Worm (Caenorhabditis elegans) whole organism, young adult: Measurements from ENCODE around the gene Y39B6A.9.
A peak's percentile ranks its signal among the peaks of the same experiment; 100 is the strongest.

Source experiments
- B0019.2 ChIP-seq: fragments of 200-800 bp; sonication (Bioruptor generic); conservative IDR thresholded peaks from 2 replicates; pipeline ENCODE4 v1.3.6; 2022; ENCODE audit warnings: missing genetic modification reagents, missing genetic modification characterization, missing compliant biosample characterization
- B0035.1 ChIP-seq: sonication (generic microtip); optimal IDR thresholded peaks from 2 replicates; lab custom pipeline; 2016; ENCODE audit warnings: missing genetic modification characterization, mild to moderate bottlenecking, missing compliant biosample characterization, missing genotype, missing genetic modification reagents
- B0261.1 ChIP-seq: sonication (generic microtip); optimal IDR thresholded peaks from 2 replicates; lab custom pipeline; 2016; ENCODE audit warnings: mild to moderate bottlenecking, missing genetic modification characterization, moderate library complexity, missing compliant biosample characterization
- C06A6.2 ChIP-seq: fragments of 200-800 bp; sonication (Bioruptor generic); conservative IDR thresholded peaks from 2 replicates; pipeline ENCODE4 v1.3.6; 2022; ENCODE audit warnings: missing genetic modification characterization, missing compliant biosample characterization
- F22D6.2 ChIP-seq: sonication (generic microtip); optimal IDR thresholded peaks from 2 replicates; lab custom pipeline; 2016; ENCODE audit warnings: mild to moderate bottlenecking, missing genetic modification characterization, missing compliant biosample characterization
- F39B2.1 ChIP-seq: fragments of 200-800 bp; sonication (Bioruptor generic); IDR thresholded peaks from 2 replicates; pipeline ENCODE4 v1.3.6; 2022; ENCODE audit warnings: missing genetic modification reagents, missing genetic modification characterization, missing compliant biosample characterization
- F49E8.2 ChIP-seq: sonication (generic microtip); optimal IDR thresholded peaks from 3 replicates; lab custom pipeline; 2017; ENCODE audit warnings: missing genetic modification characterization, mild to moderate bottlenecking, missing compliant biosample characterization, antibody characterized with exemption, moderate library complexity; ENCODE audit not compliant: insufficient read depth
- F55B11.4 ChIP-seq: sonication (generic microtip); optimal IDR thresholded peaks from 2 replicates; lab custom pipeline; 2016; ENCODE audit warnings: missing compliant biosample characterization, missing genetic modification characterization, borderline replicate concordance; ENCODE audit not compliant: insufficient read depth
- K12H6.12 ChIP-seq: fragments of 200-800 bp; sonication (Bioruptor generic); optimal IDR thresholded peaks from 2 replicates; lab custom pipeline; 2018; ENCODE audit warnings: mild to moderate bottlenecking, missing genetic modification characterization, missing compliant biosample characterization
- T07F8.4 ChIP-seq: sonication (generic microtip); optimal IDR thresholded peaks from 2 replicates; lab custom pipeline; 2016; ENCODE audit warnings: mild to moderate bottlenecking, missing genetic modification characterization, moderate library complexity, missing compliant biosample characterization
- Y53F4B.3 ChIP-seq: fragments of 200-800 bp; sonication (Bioruptor generic); IDR thresholded peaks from 2 replicates; pipeline ENCODE4 v1.3.6; 2022; ENCODE audit warnings: missing genetic modification reagents, missing genetic modification characterization, missing compliant biosample characterization
- Y56A3A.18 ChIP-seq: fragments of 200-800 bp; sonication (Bioruptor generic); IDR thresholded peaks from 2 replicates; pipeline ENCODE4 v1.3.6; 2022; ENCODE audit warnings: missing genetic modification reagents, missing genetic modification characterization, missing compliant biosample characterization
- Y95B8A.8 ChIP-seq: fragments of 200-800 bp; sonication (Bioruptor generic); IDR thresholded peaks from 2 replicates; pipeline ENCODE4 v1.3.6; 2022; ENCODE audit warnings: missing genetic modification reagents, missing genetic modification characterization, missing compliant biosample characterization
- atf-7 ChIP-seq: sonication (generic microtip); optimal IDR thresholded peaks from 2 replicates; lab custom pipeline; 2017; ENCODE audit warnings: mild to moderate bottlenecking, missing genetic modification characterization, missing compliant biosample characterization
- attf-3 ChIP-seq: fragments of 200-800 bp; sonication (Bioruptor generic); conservative IDR thresholded peaks from 2 replicates; pipeline ENCODE4 v1.3.6; 2022; ENCODE audit warnings: missing genetic modification reagents, missing genetic modification characterization, missing compliant biosample characterization
- cebp-1 ChIP-seq, 2 experiments: fragments of 200-800 bp in 1 of 2; sonication (Bioruptor generic) in 1 of 2; sonication (generic microtip) in 1 of 2; IDR thresholded peaks in 1 of 2; optimal IDR thresholded peaks in 1 of 2; 2 replicates each; pipeline versions ENCODE4 v1.3.6 to Lab custom; 2017 to 2022; ENCODE audit warnings: missing compliant biosample characterization in 2 of 2, missing genetic modification characterization in 2 of 2, mild to moderate bottlenecking in 1 of 2, missing genetic modification reagents in 1 of 2, moderate library complexity in 1 of 2
- ceh-40 ChIP-seq: fragments of 200-800 bp; sonication (Bioruptor generic); IDR thresholded peaks from 2 replicates; pipeline ENCODE4 v1.3.6; 2022; ENCODE audit warnings: missing genetic modification characterization, missing compliant biosample characterization
- ceh-58 ChIP-seq: fragments of 200-800 bp; sonication (Bioruptor generic); IDR thresholded peaks from 2 replicates; pipeline ENCODE4 v1.3.6; 2022; ENCODE audit warnings: missing genetic modification characterization, missing compliant biosample characterization
- ceh-79 ChIP-seq: sonication (generic microtip); optimal IDR thresholded peaks from 2 replicates; lab custom pipeline; 2017; ENCODE audit warnings: mild to moderate bottlenecking, missing genetic modification characterization, missing compliant biosample characterization
- ceh-91 ChIP-seq: fragments of 200-800 bp; sonication (Bioruptor generic); IDR thresholded peaks from 2 replicates; pipeline ENCODE4 v1.3.6; 2022; ENCODE audit warnings: missing genetic modification reagents, missing genetic modification characterization, missing compliant biosample characterization
- chd-7 ChIP-seq: sonication (generic microtip); optimal IDR thresholded peaks from 2 replicates; lab custom pipeline; 2016; ENCODE audit warnings: mild to moderate bottlenecking, missing genetic modification characterization, moderate library complexity, missing compliant biosample characterization
- dox-1 ChIP-seq: fragments of 200-800 bp; sonication (Bioruptor generic); IDR thresholded peaks from 2 replicates; pipeline ENCODE4 v1.3.6; 2022; ENCODE audit warnings: missing genetic modification reagents, missing genetic modification characterization, missing compliant biosample characterization
- dpff-1 ChIP-seq: sonication (generic microtip); optimal IDR thresholded peaks from 2 replicates; lab custom pipeline; 2017; ENCODE audit warnings: mild to moderate bottlenecking, missing genetic modification characterization, missing compliant biosample characterization
- hlh-12 ChIP-seq: sonication (generic microtip); optimal IDR thresholded peaks from 2 replicates; lab custom pipeline; 2016; ENCODE audit warnings: missing genetic modification characterization, missing compliant biosample characterization
- hmg-1.2 ChIP-seq: fragments of 200-800 bp; sonication (Bioruptor generic); IDR thresholded peaks from 2 replicates; pipeline ENCODE4 v1.3.6; 2022; ENCODE audit warnings: missing genetic modification reagents, missing genetic modification characterization, missing compliant biosample characterization
- hrde-1 ChIP-seq: sonication (generic microtip); optimal IDR thresholded peaks from 2 replicates; lab custom pipeline; 2016; ENCODE audit warnings: missing genetic modification characterization, mild to moderate bottlenecking, missing compliant biosample characterization, moderate library complexity, missing genotype, missing genetic modification reagents, borderline replicate concordance
- hsf-1 ChIP-seq: fragments of 200-800 bp; sonication (Bioruptor generic); IDR thresholded peaks from 2 replicates; pipeline ENCODE4 v1.3.6; 2022; ENCODE audit warnings: missing genetic modification reagents, missing genetic modification characterization, missing compliant biosample characterization
- lin-26 ChIP-seq: fragments of 200-800 bp; sonication (Bioruptor generic); IDR thresholded peaks from 2 replicates; pipeline ENCODE4 v1.3.6; 2022; ENCODE audit warnings: missing genetic modification reagents, missing genetic modification characterization, missing compliant biosample characterization
- lin-40 ChIP-seq: sonication (generic microtip); optimal IDR thresholded peaks from 2 replicates; lab custom pipeline; 2016; ENCODE audit warnings: missing genetic modification characterization, mild to moderate bottlenecking, missing compliant biosample characterization, missing genotype, missing genetic modification reagents
- lir-1 ChIP-seq: fragments of 200-800 bp; sonication (Bioruptor generic); conservative IDR thresholded peaks from 2 replicates; pipeline ENCODE4 v1.3.6; 2022; ENCODE audit warnings: missing genetic modification reagents, missing genetic modification characterization, missing compliant biosample characterization
- lsl-1 ChIP-seq: fragments of 200-800 bp; sonication (Bioruptor generic); optimal IDR thresholded peaks from 2 replicates; lab custom pipeline; 2018; ENCODE audit warnings: mild to moderate bottlenecking, missing genetic modification characterization, moderate library complexity, missing compliant biosample characterization
- madf-10 ChIP-seq: sonication (generic microtip); optimal IDR thresholded peaks from 2 replicates; lab custom pipeline; 2016; ENCODE audit warnings: mild to moderate bottlenecking, missing genetic modification characterization, missing compliant biosample characterization
- madf-3 ChIP-seq: fragments of 200-800 bp; sonication (Bioruptor generic); IDR thresholded peaks from 2 replicates; pipeline ENCODE4 v1.3.6; 2022; ENCODE audit warnings: missing genetic modification reagents, missing genetic modification characterization, missing compliant biosample characterization
- madf-8 ChIP-seq: fragments of 200-800 bp; sonication (Bioruptor generic); conservative IDR thresholded peaks from 2 replicates; pipeline ENCODE4 v1.3.6; 2022; ENCODE audit warnings: missing genetic modification reagents, missing genetic modification characterization, missing compliant biosample characterization
- mel-28 ChIP-seq: sonication (generic microtip); optimal IDR thresholded peaks from 2 replicates; lab custom pipeline; 2016; ENCODE audit warnings: borderline replicate concordance, mild to moderate bottlenecking, missing genetic modification characterization, missing compliant biosample characterization
- mes-4 ChIP-seq: sonication (generic microtip); optimal IDR thresholded peaks from 2 replicates; lab custom pipeline; 2016; ENCODE audit warnings: missing genotype, missing genetic modification characterization, missing compliant biosample characterization
- nfya-2 ChIP-seq: fragments of 200-800 bp; sonication (Bioruptor generic); IDR thresholded peaks from 2 replicates; pipeline ENCODE4 v1.3.6; 2022; ENCODE audit warnings: missing genetic modification reagents, missing genetic modification characterization, missing compliant biosample characterization
- rcor-1 ChIP-seq: fragments of 200-800 bp; sonication (Bioruptor generic); IDR thresholded peaks from 2 replicates; pipeline ENCODE4 v1.3.6; 2022; ENCODE audit warnings: missing genetic modification reagents, missing genetic modification characterization, missing compliant biosample characterization
- sptf-2 ChIP-seq: fragments of 200-800 bp; sonication (Bioruptor generic); optimal IDR thresholded peaks from 2 replicates; lab custom pipeline; 2018; ENCODE audit warnings: mild to moderate bottlenecking, missing genetic modification characterization, missing compliant biosample characterization
- tbp1 ChIP-seq: fragments of 200-800 bp; sonication (Bioruptor generic); optimal IDR thresholded peaks from 2 replicates; lab custom pipeline; 2018; ENCODE audit warnings: mild to moderate bottlenecking, missing genetic modification characterization, missing compliant biosample characterization
- tlf-1 ChIP-seq: fragments of 200-800 bp; sonication (Bioruptor generic); optimal IDR thresholded peaks from 2 replicates; lab custom pipeline; 2018; ENCODE audit warnings: mild to moderate bottlenecking, missing genetic modification characterization, missing compliant biosample characterization
- unc-130 ChIP-seq: sonication (generic microtip); optimal IDR thresholded peaks from 2 replicates; lab custom pipeline; 2016; ENCODE audit warnings: missing genetic modification reagents, missing genetic modification characterization, missing compliant biosample characterization
- ztf-22 ChIP-seq: fragments of 200-800 bp; sonication (Bioruptor generic); optimal IDR thresholded peaks from 2 replicates; lab custom pipeline; 2018; ENCODE audit warnings: mild to moderate bottlenecking, missing genetic modification characterization, moderate library complexity, missing compliant biosample characterization
- ztf-25 ChIP-seq: fragments of 200-800 bp; sonication (Bioruptor generic); IDR thresholded peaks from 2 replicates; pipeline ENCODE4 v1.3.6; 2022; ENCODE audit warnings: missing genetic modification reagents, missing genetic modification characterization, missing compliant biosample characterization

Gene Y39B6A.9

ce11 chrV:19174626-19175025 lies 38.3 kb downstream of the Y39B6A.9 start, which contains the start of gene hot-2:
hot-2 (plus strand) TSS chrV:19174759.
- no peak for TF ChIP-seq mes-4 (tag; lab: Kevin White, UChicago)
- no peak for TF ChIP-seq Y56A3A.18 (GFP tag; lab: Robert Waterston, UW)
- no peak for TF ChIP-seq ceh-79 (tag; lab: Kevin White, UChicago)
- no peak for TF ChIP-seq madf-8 (GFP tag; lab: Robert Waterston, UW)
- no peak for TF ChIP-seq B0261.1 (tag; lab: Kevin White, UChicago)
- TF ChIP-seq, all 124 proteins: peak for 0

- TF ChIP-seq ceh-79 (tag; lab: Kevin White, UChicago), result no peak
- no peak for TF ChIP-seq F39B2.1 (GFP tag; lab: Robert Waterston, UW)
- TF ChIP-seq chd-7 (tag; lab: Kevin White, UChicago), result no peak
- no peak for TF ChIP-seq dpff-1 (tag; lab: Kevin White, UChicago)
- no peak for TF ChIP-seq Y95B8A.8
- TF ChIP-seq C06A6.2 (GFP tag; lab: Robert Waterston, UW), result no peak
- TF ChIP-seq unc-130, result no peak
- TF ChIP-seq hrde-1 (tag; lab: Kevin White, UChicago), result no peak
- TF ChIP-seq ztf-25, result no peak
- TF ChIP-seq ceh-40 (GFP tag; lab: Robert Waterston, UW), result no peak
- no peak for TF ChIP-seq rcor-1 (GFP tag; lab: Robert Waterston, UW)
- no peak for TF ChIP-seq lin-26 (GFP tag; lab: Robert Waterston, UW)
- no peak for TF ChIP-seq hlh-12
- TF ChIP-seq F55B11.4 (tag; lab: Kevin White, UChicago), result no peak
- no peak for TF ChIP-seq ceh-58 (GFP tag; lab: Robert Waterston, UW)
- TF ChIP-seq F49E8.2, result no peak
- TF ChIP-seq madf-3 (GFP tag; lab: Robert Waterston, UW), result no peak
- TF ChIP-seq attf-3 (GFP tag; lab: Robert Waterston, UW), result no peak
- TF ChIP-seq sptf-2, result no peak
Observed at ce11 chrV:19175714-19176113, 39.4 kb downstream of the Y39B6A.9 start.

- no peak for TF ChIP-seq hlh-12
- no peak for TF ChIP-seq lir-1 (GFP tag; lab: Robert Waterston, UW)
- TF ChIP-seq B0035.1 (tag; lab: Kevin White, UChicago), result no peak
- no peak for TF ChIP-seq dox-1 (GFP tag; lab: Robert Waterston, UW)
- no peak for TF ChIP-seq K12H6.12 (tag; lab: Kevin White, UChicago)
- TF ChIP-seq B0019.2 (GFP tag; lab: Robert Waterston, UW), result no peak
- TF ChIP-seq dpff-1 (tag; lab: Kevin White, UChicago), result no peak
- no peak for TF ChIP-seq cebp-1 (GFP tag; IDR thresholded peaks at IDR 0.05; lab: Robert Waterston, UW)
- no peak for TF ChIP-seq cebp-1 (tag; optimal IDR thresholded peaks at IDR 0.05; lab: Kevin White, UChicago)
Observed at ce11 chrV:19177070-19177469, 40.8 kb downstream of the Y39B6A.9 start.

- TF ChIP-seq mel-28 (tag; lab: Kevin White, UChicago) (no peak), lsl-1 (GFP tag; lab: Kevin White, UChicago) (no peak), ztf-25 (no peak), tlf-1 (no peak), nfya-2 (no peak), hsf-1 (GFP tag; lab: Robert Waterston, UW) (no peak), madf-10 (tag; lab: Kevin White, UChicago) (no peak), ztf-22 (GFP tag; lab: Kevin White, UChicago) (no peak), F22D6.2 (tag; lab: Kevin White, UChicago) (no peak), B0261.1 (tag; lab: Kevin White, UChicago) (peak; percentile 49), atf-7 (tag; lab: Kevin White, UChicago) (no peak), ceh-58 (GFP tag; lab: Robert Waterston, UW) (no peak), tbp1 (GFP tag; lab: Kevin White, UChicago) (peak; percentile 77), hmg-1.2 (GFP tag; lab: Robert Waterston, UW) (no peak), Y53F4B.3 (GFP tag; lab: Robert Waterston, UW) (no peak), ceh-91 (GFP tag; lab: Robert Waterston, UW) (no peak), T07F8.4 (tag; lab: Kevin White, UChicago) (no peak), lin-40 (tag; lab: Kevin White, UChicago) (no peak)
Observed at ce11 chrV:19177804-19178203, 41.5 kb downstream of the Y39B6A.9 start.
